Worm (Caenorhabditis elegans) whole organism, L3 larva: ENCODE results near the gene prp-9.
A peak's percentile ranks its signal among the peaks of the same experiment; 100 is the strongest.

Experiments
- R02D3.7 ChIP-seq: fragments of 150-350 bp; optimal IDR thresholded peaks from 2 replicates; lab custom pipeline; 2014; ENCODE audit warnings: missing biosample characterization, missing genetic modification characterization
- ama-1 ChIP-seq: fragments of 150-350 bp; optimal IDR thresholded peaks from 2 replicates; lab custom pipeline; 2018
- egl-27 ChIP-seq: sonication (generic microtip); optimal IDR thresholded peaks from 4 replicates; lab custom pipeline; 2017; ENCODE audit warnings: missing biosample characterization, missing genetic modification reagents, missing genetic modification characterization
- mdl-1 ChIP-seq: fragments of 150-350 bp; optimal IDR thresholded peaks from 2 replicates; lab custom pipeline; 2014; ENCODE audit warnings: missing biosample characterization, missing genetic modification characterization
- nhr-25 ChIP-seq: sonication (generic microtip); optimal IDR thresholded peaks from 2 replicates; lab custom pipeline; 2017; ENCODE audit warnings: missing biosample characterization, missing genetic modification characterization
- nhr-76 ChIP-seq: fragments of 150-350 bp; sonication (generic microtip); optimal IDR thresholded peaks from 5 replicates; lab custom pipeline; 2014; ENCODE audit warnings: missing biosample characterization, missing genetic modification characterization
- snpc-4 ChIP-seq: fragments of 150-350 bp; optimal IDR thresholded peaks from 2 replicates; lab custom pipeline; 2014; ENCODE audit warnings: missing biosample characterization, missing genetic modification characterization
- zag-1 ChIP-seq: fragments of 150-350 bp; optimal IDR thresholded peaks from 2 replicates; lab custom pipeline; 2014; ENCODE audit warnings: missing biosample characterization, missing genetic modification characterization
- ztf-11 ChIP-seq: fragments of 150-350 bp; optimal IDR thresholded peaks from 2 replicates; lab custom pipeline; 2014; ENCODE audit warnings: missing biosample characterization, missing genetic modification characterization

- TF ChIP-seq snpc-4 (tag; lab: Kevin White, UChicago), result no peak
- TF ChIP-seq R02D3.7 (tag; lab: Kevin White, UChicago), result no peak
- no peak for TF ChIP-seq ztf-11
- no peak for TF ChIP-seq zag-1 (tag; lab: Kevin White, UChicago)
- TF ChIP-seq mdl-1 (tag; lab: Kevin White, UChicago), result no peak
- no peak for TF ChIP-seq egl-27 (tag; lab: Kevin White, UChicago)
- no peak for TF ChIP-seq ama-1 (lab: Kevin White, UChicago)
- TF ChIP-seq nhr-25 (tag; lab: Kevin White, UChicago), result peak; percentile 49
- TF ChIP-seq nhr-76 (tag; lab: Kevin White, UChicago), result no peak
Observed at ce11 chrII:8532015-8532414, 6.8 kb upstream of the prp-9 start.
